Worm (Caenorhabditis elegans): ENCODE data around the gene Y116A8C.30.

DNA sequence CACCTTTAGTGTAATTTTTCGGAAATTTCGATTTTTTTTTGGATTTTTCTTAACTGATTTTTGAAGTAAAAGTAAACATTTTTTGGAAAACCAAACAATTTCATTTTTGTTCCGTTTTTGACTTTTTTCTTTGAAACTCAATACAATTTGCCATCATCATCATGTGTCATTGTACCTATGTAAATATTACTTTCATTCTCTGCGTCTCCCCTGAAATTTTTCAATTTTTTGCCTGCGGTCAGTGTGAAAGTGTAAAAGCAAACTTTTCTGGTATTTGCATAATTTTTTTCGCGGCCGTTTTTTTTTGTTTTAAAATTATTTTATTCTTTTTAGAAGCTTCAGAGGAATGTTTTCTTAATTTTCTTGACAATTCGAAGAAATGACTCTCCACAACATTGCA lies 9.8 kb downstream of the Y116A8C.30 start, which contains the start of gene Y116A8C.29:
- no peak for TF ChIP-seq unc-39 (tag; optimal IDR thresholded peaks at IDR 0.05)
- no peak for TF ChIP-seq unc-62 (GFP tag; optimal IDR thresholded peaks at IDR 0.05)
- TF ChIP-seq ama-1 (optimal IDR thresholded peaks at IDR 0.05) = no peak
- no peak for TF ChIP-seq lin-39 (tag; optimal IDR thresholded peaks at IDR 0.05)
- TF ChIP-seq mdl-1 (tag; optimal IDR thresholded peaks at IDR 0.05) = no peak
